Worm (Caenorhabditis elegans) whole organism, L2 larva: Measurements from ENCODE around the gene clec-147.

Experiments
- F13H6.1 ChIP-seq: sonication (generic microtip); optimal IDR thresholded peaks from 2 replicates; lab custom pipeline; 2016; ENCODE audit warnings: missing genetic modification characterization, missing compliant biosample characterization
- R02D3.7 ChIP-seq: fragments of 150-350 bp; optimal IDR thresholded peaks from 2 replicates; lab custom pipeline; 2014; ENCODE audit warnings: missing biosample characterization, missing genetic modification characterization
- ZK546.5 ChIP-seq: sonication (generic microtip); optimal IDR thresholded peaks from 2 replicates; lab custom pipeline; 2017; ENCODE audit warnings: missing biosample characterization, missing genetic modification characterization
- alr-1 ChIP-seq: fragments of 150-350 bp; optimal IDR thresholded peaks from 2 replicates; lab custom pipeline; 2014; ENCODE audit warnings: missing biosample characterization, missing genetic modification characterization
- aly-2 ChIP-seq: fragments of 150-350 bp; optimal IDR thresholded peaks from 2 replicates; lab custom pipeline; 2014; ENCODE audit warnings: missing biosample characterization, missing genetic modification characterization
- blmp-1 ChIP-seq: sonication (generic microtip); optimal IDR thresholded peaks from 2 replicates; lab custom pipeline; 2017; ENCODE audit warnings: missing genetic modification characterization, mild to moderate bottlenecking, missing compliant biosample characterization, antibody characterized with exemption, moderate library complexity; ENCODE audit not compliant: insufficient read depth
- ceh-16 ChIP-seq: fragments of 150-350 bp; optimal IDR thresholded peaks from 2 replicates; lab custom pipeline; 2014; ENCODE audit warnings: missing biosample characterization, missing genetic modification characterization
- ceh-82 ChIP-seq: fragments of 150-350 bp; optimal IDR thresholded peaks from 2 replicates; lab custom pipeline; 2014; ENCODE audit warnings: missing biosample characterization, missing genetic modification characterization
- crh-2 ChIP-seq: sonication (generic microtip); optimal IDR thresholded peaks from 2 replicates; lab custom pipeline; 2017; ENCODE audit warnings: missing biosample characterization, missing genetic modification characterization
- egl-27 ChIP-seq: sonication (generic microtip); optimal IDR thresholded peaks from 3 replicates; lab custom pipeline; 2017; ENCODE audit warnings: missing biosample characterization, missing genetic modification reagents, missing genetic modification characterization
- elt-3 ChIP-seq: sonication (generic microtip); optimal IDR thresholded peaks from 2 replicates; lab custom pipeline; 2017; ENCODE audit warnings: missing biosample characterization, missing genetic modification characterization
- gmeb-1 ChIP-seq: fragments of 150-350 bp; optimal IDR thresholded peaks from 2 replicates; lab custom pipeline; 2014; ENCODE audit warnings: missing biosample characterization, missing genetic modification characterization
- lin-13 ChIP-seq: fragments of 150-350 bp; optimal IDR thresholded peaks from 2 replicates; lab custom pipeline; 2014; ENCODE audit warnings: missing biosample characterization, missing genetic modification reagents, missing genetic modification characterization
- lin-39 ChIP-seq: fragments of 150-350 bp; optimal IDR thresholded peaks from 2 replicates; lab custom pipeline; 2014; ENCODE audit warnings: missing biosample characterization, missing genetic modification reagents, missing genetic modification characterization
- lsy-2 ChIP-seq, 2 experiments: fragments of 150-350 bp in 1 of 2; sonication (generic microtip) in 1 of 2; optimal IDR thresholded peaks; 2 replicates each; lab custom pipeline; 2014 to 2017; ENCODE audit warnings: missing biosample characterization in 2 of 2, missing genetic modification characterization in 2 of 2
- mbf-1 ChIP-seq: sonication (generic microtip); optimal IDR thresholded peaks from 2 replicates; lab custom pipeline; 2017; ENCODE audit warnings: missing biosample characterization, missing genetic modification characterization
- mdl-1 ChIP-seq, 2 experiments: fragments of 150-350 bp in 1 of 2; sonication (generic microtip) in 1 of 2; optimal IDR thresholded peaks; 2 replicates each; lab custom pipeline; 2017; ENCODE audit warnings: missing biosample characterization in 2 of 2, missing genetic modification characterization in 2 of 2
- nhr-10 ChIP-seq: sonication (generic microtip); optimal IDR thresholded peaks from 2 replicates; lab custom pipeline; 2017; ENCODE audit warnings: missing biosample characterization, missing genetic modification characterization
- nhr-11 ChIP-seq: fragments of 150-350 bp; optimal IDR thresholded peaks from 2 replicates; lab custom pipeline; 2014; ENCODE audit warnings: missing biosample characterization, missing genetic modification characterization
- nhr-129 ChIP-seq: fragments of 150-350 bp; optimal IDR thresholded peaks from 2 replicates; lab custom pipeline; 2014; ENCODE audit warnings: missing biosample characterization, missing genetic modification characterization
- nhr-21 ChIP-seq: fragments of 150-350 bp; optimal IDR thresholded peaks from 2 replicates; lab custom pipeline; 2014; ENCODE audit warnings: missing biosample characterization, missing genetic modification characterization
- nhr-23 ChIP-seq: fragments of 150-350 bp; optimal IDR thresholded peaks from 2 replicates; lab custom pipeline; 2014; ENCODE audit warnings: missing biosample characterization, missing genetic modification reagents, missing genetic modification characterization
- nhr-237 ChIP-seq: fragments of 150-350 bp; optimal IDR thresholded peaks from 2 replicates; lab custom pipeline; 2014; ENCODE audit warnings: missing biosample characterization, missing genetic modification characterization
- nhr-25 ChIP-seq: fragments of 150-350 bp; sonication (generic microtip); optimal IDR thresholded peaks from 3 replicates; lab custom pipeline; 2014; ENCODE audit warnings: missing biosample characterization, missing genetic modification characterization
- nhr-6 ChIP-seq: fragments of 150-350 bp; optimal IDR thresholded peaks from 2 replicates; lab custom pipeline; 2014; ENCODE audit warnings: missing biosample characterization, missing genetic modification characterization
- skn-1 ChIP-seq: sonication (generic microtip); optimal IDR thresholded peaks from 2 replicates; lab custom pipeline; 2017; ENCODE audit warnings: missing biosample characterization, missing genetic modification characterization
- unc-39 ChIP-seq: fragments of 150-350 bp; optimal IDR thresholded peaks from 2 replicates; lab custom pipeline; 2014; ENCODE audit warnings: missing biosample characterization, missing genetic modification characterization
- unc-55 ChIP-seq: fragments of 150-350 bp; sonication (generic microtip); optimal IDR thresholded peaks from 3 replicates; lab custom pipeline; 2014; ENCODE audit warnings: missing biosample characterization, missing genetic modification reagents, missing genetic modification characterization
- zag-1 ChIP-seq: fragments of 150-350 bp; optimal IDR thresholded peaks from 2 replicates; lab custom pipeline; 2014; ENCODE audit warnings: missing biosample characterization, missing genetic modification characterization
- ztf-1 ChIP-seq: fragments of 200-800 bp; sonication (Bioruptor generic); conservative IDR thresholded peaks from 2 replicates; pipeline ENCODE4 v1.3.6; 2022; ENCODE audit warnings: missing genetic modification characterization, missing compliant biosample characterization
- ztf-11 ChIP-seq: sonication (generic microtip); optimal IDR thresholded peaks from 2 replicates; lab custom pipeline; 2017; ENCODE audit warnings: missing biosample characterization, missing genetic modification characterization
- ztf-4 ChIP-seq: fragments of 150-350 bp; optimal IDR thresholded peaks from 2 replicates; lab custom pipeline; 2014; ENCODE audit warnings: missing biosample characterization, missing genetic modification characterization

clec-147 gene

ce11 chrII:14528233-14528802 is 9.3 kb downstream of the clec-147 start, which contains the start of the genes F57C2.5 and spat-1 (continued):
- peak; percentile 82 to 98 for TF ChIP-seq lsy-2 (tag; optimal IDR thresholded peaks at IDR 0.05; lab: Kevin White, UChicago)

- TF ChIP-seq egl-27, result no peak
- no peak for TF ChIP-seq ztf-1 (GFP tag; lab: Robert Waterston, UW)
- no peak for TF ChIP-seq ceh-16 (tag; lab: Kevin White, UChicago)
- TF ChIP-seq R02D3.7, result no peak
- no peak for TF ChIP-seq nhr-10 (tag; lab: Kevin White, UChicago)
- TF ChIP-seq crh-2 (tag; lab: Kevin White, UChicago), result no peak
- TF ChIP-seq unc-55, result no peak
- TF ChIP-seq aly-2 (tag; lab: Kevin White, UChicago), result no peak
- no peak for TF ChIP-seq nhr-21 (tag; lab: Kevin White, UChicago)
- no peak for TF ChIP-seq nhr-23
- TF ChIP-seq blmp-1 (tag; lab: Kevin White, UChicago), result no peak
- TF ChIP-seq mbf-1 (tag; lab: Kevin White, UChicago), result no peak
- no peak for TF ChIP-seq nhr-25 (tag; lab: Kevin White, UChicago)
- no peak for TF ChIP-seq mdl-1 (tag; optimal IDR thresholded peaks at IDR 0.05; lab: Kevin White, UChicago)
Observed at ce11 chrII:14527104-14527503, 10.5 kb downstream of the clec-147 start.

ce11 chrII:14525013-14525412 is 12.6 kb downstream of the clec-147 start, which contains the start of gene F57C2.4:
F57C2.4 (plus strand) TSS chrII:14525313.
- no peak for TF ChIP-seq elt-3 (tag; lab: Kevin White, UChicago)
- no peak for TF ChIP-seq ceh-82
- TF ChIP-seq gmeb-1 (tag; lab: Kevin White, UChicago), result no peak
- no peak for TF ChIP-seq F13H6.1 (tag; lab: Kevin White, UChicago)
- no peak for TF ChIP-seq nhr-25 (tag; lab: Kevin White, UChicago)
- TF ChIP-seq lin-13 (GFP tag; lab: Kevin White, UChicago), result no peak
- TF ChIP-seq aly-2 (tag; lab: Kevin White, UChicago), result no peak

ce11 chrII:14523645-14524223 is 13.9 kb downstream of the clec-147 start, which contains the start of gene pot-2:
pot-2 (plus strand) TSS chrII:14524173.
- no peak for TF ChIP-seq mbf-1 (tag; lab: Kevin White, UChicago)
- no peak for TF ChIP-seq ztf-11 (tag; lab: Kevin White, UChicago)
- no peak for TF ChIP-seq nhr-11
- no peak for TF ChIP-seq elt-3 (tag; lab: Kevin White, UChicago)
- TF ChIP-seq unc-39 (tag; lab: Kevin White, UChicago), result no peak
- no peak for TF ChIP-seq gmeb-1 (tag; lab: Kevin White, UChicago)
- TF ChIP-seq skn-1 (tag; lab: Kevin White, UChicago), result no peak
- TF ChIP-seq ztf-4 (tag; lab: Kevin White, UChicago), result no peak
- no peak for TF ChIP-seq egl-27
- no peak for TF ChIP-seq lin-39 (tag; lab: Kevin White, UChicago)
- TF ChIP-seq blmp-1 (tag; lab: Kevin White, UChicago), result no peak
- TF ChIP-seq unc-55, result no peak

ce11 chrII:14523070-14523572 is 14.5 kb downstream of the clec-147 start, which contains the start of gene btb-20:
btb-20 (minus strand) TSS chrII:14523522.
- TF ChIP-seq nhr-6 (tag; lab: Kevin White, UChicago), result no peak
- no peak for TF ChIP-seq elt-3 (tag; lab: Kevin White, UChicago)
- no peak for TF ChIP-seq skn-1 (tag; lab: Kevin White, UChicago)
- no peak for TF ChIP-seq gmeb-1 (tag; lab: Kevin White, UChicago)
- no peak for TF ChIP-seq nhr-25 (tag; lab: Kevin White, UChicago)
- TF ChIP-seq ztf-4 (tag; lab: Kevin White, UChicago), result no peak
- TF ChIP-seq aly-2 (tag; lab: Kevin White, UChicago), result no peak
- TF ChIP-seq ztf-1 (GFP tag; lab: Robert Waterston, UW), result no peak
- no peak for TF ChIP-seq R02D3.7
- TF ChIP-seq ZK546.5 (tag; lab: Kevin White, UChicago), result no peak
- TF ChIP-seq ceh-16 (tag; lab: Kevin White, UChicago), result no peak
- TF ChIP-seq unc-39 (tag; lab: Kevin White, UChicago), result no peak
- TF ChIP-seq mbf-1 (tag; lab: Kevin White, UChicago), result no peak
- no peak for TF ChIP-seq F13H6.1 (tag; lab: Kevin White, UChicago)
- no peak for TF ChIP-seq alr-1 (tag; lab: Kevin White, UChicago)
- TF ChIP-seq nhr-237 (tag; lab: Kevin White, UChicago), result no peak
- TF ChIP-seq zag-1 (tag; lab: Kevin White, UChicago), result no peak
- TF ChIP-seq nhr-129 (tag; lab: Kevin White, UChicago), result no peak
- TF ChIP-seq ztf-11 (tag; lab: Kevin White, UChicago), result no peak
- TF ChIP-seq, all 48 proteins: peak for 0
